Worm (Caenorhabditis elegans): Measurements from ENCODE around the gene sec-10.
A peak's percentile ranks its signal among the peaks of the same experiment; 100 is the strongest.

sec-10 gene

DNA sequence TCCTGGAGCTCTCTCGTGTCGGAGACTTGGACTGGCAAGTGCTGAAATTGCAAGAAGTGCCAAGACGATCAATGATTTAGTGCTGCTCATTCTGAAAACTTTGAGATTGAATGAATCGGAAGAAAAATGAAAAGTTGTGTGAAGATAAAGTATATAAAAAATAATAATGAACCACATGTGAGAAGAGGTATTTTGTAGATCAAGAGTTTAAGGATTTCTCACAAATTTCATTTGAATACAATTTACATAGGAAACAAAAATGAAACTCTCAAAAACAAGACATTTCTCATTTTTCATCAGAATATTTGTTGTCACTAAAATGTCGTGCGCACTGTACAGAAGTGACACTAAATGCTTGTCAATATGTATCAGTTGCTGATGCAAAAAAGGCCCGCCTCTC is 40.2 kb upstream of the sec-10 start, which contains the start of gene T14A8.2:
Gene T14A8.2 (minus strand): TSS at position 101 of the 400 bp plus-strand sequence.
- TF ChIP-seq zag-1 (tag; optimal IDR thresholded peaks at IDR 0.05) (no peak), gei-8 (GFP tag; optimal IDR thresholded peaks at IDR 0.05) (no peak), nhr-102 (tag; optimal IDR thresholded peaks at IDR 0.05) (no peak), dmd-9 (GFP tag; IDR thresholded peaks at IDR 0.05) (no peak), daf-8 (GFP tag; IDR thresholded peaks at IDR 0.05) (no peak), daf-16 (GFP tag; optimal IDR thresholded peaks at IDR 0.05) (no peak), daf-16 (tag; optimal IDR thresholded peaks at IDR 0.05) (no peak), tra-1 (GFP tag; IDR thresholded peaks at IDR 0.05) (no peak), ces-1 (GFP tag; optimal IDR thresholded peaks at IDR 0.05) (no peak), D1046.2 (GFP tag; IDR thresholded peaks at IDR 0.05) (no peak), jun-1 (tag; optimal IDR thresholded peaks at IDR 0.05) (no peak), dpl-1 (GFP tag; optimal IDR thresholded peaks at IDR 0.05) (no peak), madf-5 (GFP tag; IDR thresholded peaks at IDR 0.05) (no peak), attf-4 (tag; optimal IDR thresholded peaks at IDR 0.05) (no peak), arid-1 (GFP tag; conservative IDR thresholded peaks at IDR 0.05) (no peak), tag-97 (GFP tag; IDR thresholded peaks at IDR 0.05) (no peak), ztf-7 (tag; optimal IDR thresholded peaks at IDR 0.05) (no peak), snpc-1.2 (GFP tag; IDR thresholded peaks at IDR 0.05) (no peak)

DNA sequence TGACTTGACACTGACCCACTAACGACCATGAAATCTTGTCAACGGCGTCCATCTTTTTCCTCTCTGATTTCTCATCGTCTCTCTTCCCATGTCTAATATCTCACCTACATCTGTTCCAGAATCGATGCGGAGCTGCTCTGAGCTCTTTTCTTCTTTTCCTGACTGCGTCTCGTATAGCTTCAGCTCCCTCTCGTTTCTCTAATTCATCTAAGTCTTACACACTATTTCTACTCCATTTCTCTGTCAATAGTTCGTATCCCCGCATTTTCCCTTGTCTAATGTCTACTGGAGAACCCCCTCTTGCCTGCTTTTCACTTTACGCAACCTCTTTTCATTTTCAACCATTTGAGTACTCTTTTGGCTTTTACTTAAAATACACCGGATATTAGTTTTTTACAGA is 35.6 kb upstream of the sec-10 start, which contains the start of gene ric-3:
Gene ric-3 (plus strand): TSS at position 400 of the 400 bp plus-strand sequence.
- TF ChIP-seq mep-1 (tag; optimal IDR thresholded peaks at IDR 0.05) (peak; percentile 38), sdz-12 (GFP tag; optimal IDR thresholded peaks at IDR 0.05) (no peak), ctbp-1 (GFP tag; IDR thresholded peaks at IDR 0.05) (0 out of 2 replicates have a peak, but pooled peaks have one; percentile 19), tra-1 (GFP tag; IDR thresholded peaks at IDR 0.05) (no peak), nhr-28 (tag; optimal IDR thresholded peaks at IDR 0.05) (no peak), ces-1 (GFP tag; optimal IDR thresholded peaks at IDR 0.05) (peak; percentile 24), ceh-44 (GFP tag; IDR thresholded peaks at IDR 0.05) (no peak), nhr-41 (GFP tag; IDR thresholded peaks at IDR 0.05) (no peak), hlh-30 (tag; optimal IDR thresholded peaks at IDR 0.05; ENCODE audit: insufficient read depth) (peak; percentile 34), nhr-48 (tag; optimal IDR thresholded peaks at IDR 0.05) (peak; percentile 22), nhr-77 (tag; optimal IDR thresholded peaks at IDR 0.05) (no peak), lsy-2 (tag; optimal IDR thresholded peaks at IDR 0.05) (peak in 1 of 2 experiments; percentile 70), zag-1 (tag; optimal IDR thresholded peaks at IDR 0.05) (no peak), lin-15B (tag; optimal IDR thresholded peaks at IDR 0.05) (no peak), mes-2 (tag; optimal IDR thresholded peaks at IDR 0.05; ENCODE audit: poor library complexity, severe bottlenecking) (peak; percentile 45), fkh-10 (GFP tag; optimal IDR thresholded peaks at IDR 0.05) (no peak), hif-1 (tag; optimal IDR thresholded peaks at IDR 0.05) (no peak), hmg-1.1 (GFP tag; IDR thresholded peaks at IDR 0.05) (peak; percentile 69), Y105C5A.15 (GFP tag; IDR thresholded peaks at IDR 0.05) (no peak), arid-1 (GFP tag; conservative IDR thresholded peaks at IDR 0.05) (no peak), aha-1 (tag) (peak; percentile 64), tag-97 (GFP tag; IDR thresholded peaks at IDR 0.05) (no peak), nhr-102 (tag; optimal IDR thresholded peaks at IDR 0.05) (no peak), vab-7 (GFP tag; IDR thresholded peaks at IDR 0.05) (no peak), spr-1 (tag; optimal IDR thresholded peaks at IDR 0.05) (no peak), hlh-11 (tag; optimal IDR thresholded peaks at IDR 0.05) (peak; percentile 61), mdl-1 (tag; optimal IDR thresholded peaks at IDR 0.05) (peak in 1 of 2 experiments; percentile 45), pha-4 (GFP tag; IDR thresholded peaks at IDR 0.05) (no peak), pha-4 (tag; optimal IDR thresholded peaks at IDR 0.05) (no peak), gei-8 (GFP tag; optimal IDR thresholded peaks at IDR 0.05) (no peak), fos-1 (tag; optimal IDR thresholded peaks at IDR 0.05) (no peak), Y75B8A.6 (GFP tag; IDR thresholded peaks at IDR 0.05) (no peak), ZK546.5 (tag; optimal IDR thresholded peaks at IDR 0.05) (no peak), nhr-11 (tag; optimal IDR thresholded peaks at IDR 0.05) (peak; percentile 73), lin-39 (tag; optimal IDR thresholded peaks at IDR 0.05) (no peak), F10B5.3 (tag; optimal IDR thresholded peaks at IDR 0.05) (no peak), set-16 (GFP tag; IDR thresholded peaks at IDR 0.05) (no peak), jun-1 (tag; optimal IDR thresholded peaks at IDR 0.05) (no peak), zip-11 (GFP tag; IDR thresholded peaks at IDR 0.05) (no peak), rbr-2 (tag; optimal IDR thresholded peaks at IDR 0.05) (peak; percentile 71)
